Worm (Caenorhabditis elegans): ENCODE measurements around the gene srj-53.

ce11 chrV:657678-658077 lies 36.8 kb downstream of the srj-53 start, which contains the start of gene srh-246:
- TF ChIP-seq ama-1 (optimal IDR thresholded peaks at IDR 0.05) (no peak), tbx-11 (GFP tag; IDR thresholded peaks at IDR 0.05) (no peak), ets-7 (tag; optimal IDR thresholded peaks at IDR 0.05) (no peak), scrt-1 (GFP tag; IDR thresholded peaks at IDR 0.05) (no peak), tra-4 (tag; optimal IDR thresholded peaks at IDR 0.05) (no peak), ceh-36 (tag; optimal IDR thresholded peaks at IDR 0.05) (no peak), sea-1 (GFP tag; conservative IDR thresholded peaks at IDR 0.05) (no peak), hmg-4 (GFP tag; optimal IDR thresholded peaks at IDR 0.05) (no peak), flt-1 (GFP tag; IDR thresholded peaks at IDR 0.05) (no peak), F13C5.2 (tag; optimal IDR thresholded peaks at IDR 0.05) (no peak), hnd-1 (tag; optimal IDR thresholded peaks at IDR 0.05) (no peak), aly-1 (tag; optimal IDR thresholded peaks at IDR 0.05) (no peak)
